Worm (Caenorhabditis elegans) whole organism, L1 larva: ENCODE data around the gene sox-4.

Experiments
- blmp-1 ChIP-seq: fragments of 150-350 bp; optimal IDR thresholded peaks from 2 replicates; lab custom pipeline; 2014; ENCODE audit warnings: missing biosample characterization, missing genetic modification characterization
- ceh-8 ChIP-seq: fragments of 200-800 bp; sonication (Bioruptor generic); optimal IDR thresholded peaks from 2 replicates; lab custom pipeline; 2018; ENCODE audit warnings: mild to moderate bottlenecking, missing genetic modification characterization, moderate library complexity, missing compliant biosample characterization
- ceh-90 ChIP-seq: sonication (generic microtip); optimal IDR thresholded peaks from 2 replicates; lab custom pipeline; 2016; ENCODE audit warnings: missing genetic modification characterization, missing compliant biosample characterization
- dsc-1 ChIP-seq: sonication (generic microtip); optimal IDR thresholded peaks from 2 replicates; lab custom pipeline; 2016; ENCODE audit warnings: mild to moderate bottlenecking, missing genetic modification characterization, missing compliant biosample characterization
- efl-1 ChIP-seq, 4 experiments: fragments of 150-350 bp; optimal IDR thresholded peaks in 3 of 4; peaks in 1 of 4; 1 replicate in 1 of 4; 2 replicates in 3 of 4; lab custom pipeline; 2014; ENCODE audit warnings: missing biosample characterization in 2 of 4, missing genetic modification characterization in 2 of 4, missing genetic modification reagents in 2 of 4
- efl-3 ChIP-seq: fragments of 200-800 bp; sonication (Bioruptor generic); optimal IDR thresholded peaks from 2 replicates; lab custom pipeline; 2018; ENCODE audit warnings: mild to moderate bottlenecking, missing genetic modification characterization, missing compliant biosample characterization
- egl-27 ChIP-seq, 2 experiments: fragments of 150-350 bp in 1 of 2; sonication (generic microtip); optimal IDR thresholded peaks; 3 replicates each; lab custom pipeline; 2017 to 2018; ENCODE audit warnings: missing biosample characterization in 2 of 2, missing genetic modification characterization in 2 of 2, missing genetic modification reagents in 2 of 2
- elt-2 ChIP-seq: sonication (generic microtip); optimal IDR thresholded peaks from 2 replicates; lab custom pipeline; 2016; ENCODE audit warnings: missing genetic modification characterization, mild to moderate bottlenecking, inconsistent platforms, missing compliant biosample characterization, missing genetic modification reagents
- elt-3 ChIP-seq, 6 experiments: fragments of 150-350 bp in 1 of 6; sonication (generic microtip); optimal IDR thresholded peaks; 2 replicates each; lab custom pipeline; 2017 to 2018; ENCODE audit warnings: missing biosample characterization in 6 of 6, missing genetic modification characterization in 6 of 6, inconsistent platforms in 1 of 6
- fkh-10 ChIP-seq: sonication (generic microtip); optimal IDR thresholded peaks from 2 replicates; lab custom pipeline; 2017; ENCODE audit warnings: missing biosample characterization, missing genetic modification reagents, missing genetic modification characterization
- grh-1 ChIP-seq: fragments of 200-800 bp; sonication (Bioruptor generic); IDR thresholded peaks from 2 replicates; pipeline ENCODE4 v1.3.6; 2022; ENCODE audit warnings: missing genetic modification reagents, missing genetic modification characterization, missing compliant biosample characterization
- hlh-17 ChIP-seq: fragments of 200-800 bp; sonication (Bioruptor generic); optimal IDR thresholded peaks from 2 replicates; lab custom pipeline; 2018; ENCODE audit warnings: missing genetic modification characterization, mild to moderate bottlenecking, missing compliant biosample characterization, moderate library complexity, borderline replicate concordance
- irx-1 ChIP-seq: sonication (generic microtip); optimal IDR thresholded peaks from 2 replicates; lab custom pipeline; 2016; ENCODE audit warnings: missing genetic modification characterization, missing compliant biosample characterization
- jun-1 ChIP-seq: fragments of 150-350 bp; optimal IDR thresholded peaks from 2 replicates; lab custom pipeline; 2014; ENCODE audit warnings: missing biosample characterization, missing genetic modification reagents, missing genetic modification characterization
- lin-14 ChIP-seq: fragments of 200-800 bp; sonication (Bioruptor generic); optimal IDR thresholded peaks from 2 replicates; lab custom pipeline; 2018; ENCODE audit warnings: mild to moderate bottlenecking, missing genetic modification characterization, moderate library complexity, missing compliant biosample characterization
- lsy-2 ChIP-seq, 2 experiments: fragments of 150-350 bp; optimal IDR thresholded peaks; 2 replicates each; lab custom pipeline; 2014; ENCODE audit warnings: missing biosample characterization in 2 of 2, missing genetic modification characterization in 2 of 2
- mdl-1 ChIP-seq, 2 experiments: fragments of 150-350 bp; optimal IDR thresholded peaks; 2 replicates each; lab custom pipeline; 2014 to 2017; ENCODE audit warnings: missing biosample characterization in 2 of 2, missing genetic modification characterization in 2 of 2, inconsistent platforms in 1 of 2
- mep-1 ChIP-seq: fragments of 150-350 bp; optimal IDR thresholded peaks from 2 replicates; lab custom pipeline; 2014; ENCODE audit warnings: missing biosample characterization, missing genetic modification characterization
- nhr-19 ChIP-seq: fragments of 200-800 bp; sonication (Bioruptor generic); conservative IDR thresholded peaks from 2 replicates; pipeline ENCODE4 v1.3.6; 2022; ENCODE audit warnings: missing genetic modification characterization, missing compliant biosample characterization
- nhr-20 ChIP-seq: sonication (generic microtip); optimal IDR thresholded peaks from 2 replicates; lab custom pipeline; 2016; ENCODE audit warnings: mild to moderate bottlenecking, missing genetic modification characterization, missing compliant biosample characterization
- nhr-71 ChIP-seq: sonication (generic microtip); optimal IDR thresholded peaks from 2 replicates; lab custom pipeline; 2016; ENCODE audit warnings: mild to moderate bottlenecking, missing genetic modification characterization, moderate library complexity, missing compliant biosample characterization
- pax-3 ChIP-seq: fragments of 200-800 bp; sonication (Bioruptor generic); optimal IDR thresholded peaks from 2 replicates; lab custom pipeline; 2018; ENCODE audit warnings: mild to moderate bottlenecking, missing genetic modification characterization, moderate library complexity, missing compliant biosample characterization
- rnt-1 ChIP-seq: sonication (generic microtip); optimal IDR thresholded peaks from 2 replicates; lab custom pipeline; 2016; ENCODE audit warnings: mild to moderate bottlenecking, missing genetic modification characterization, moderate library complexity, missing compliant biosample characterization
- skn-1 ChIP-seq: fragments of 150-350 bp; optimal IDR thresholded peaks from 2 replicates; lab custom pipeline; 2014; ENCODE audit warnings: missing biosample characterization, missing genetic modification characterization
- snu-23 ChIP-seq: sonication (generic microtip); optimal IDR thresholded peaks from 2 replicates; lab custom pipeline; 2016; ENCODE audit warnings: missing genetic modification characterization, missing compliant biosample characterization
- sox-4 ChIP-seq: sonication (generic microtip); optimal IDR thresholded peaks from 2 replicates; lab custom pipeline; 2016; ENCODE audit warnings: missing genetic modification characterization, missing compliant biosample characterization
- tlp-1 ChIP-seq: fragments of 150-350 bp; optimal IDR thresholded peaks from 2 replicates; lab custom pipeline; 2014; ENCODE audit warnings: missing biosample characterization, missing genetic modification characterization
- unc-130 ChIP-seq: fragments of 150-350 bp; optimal IDR thresholded peaks from 2 replicates; lab custom pipeline; 2017; ENCODE audit warnings: missing biosample characterization, missing genetic modification characterization, inconsistent platforms
- unc-62 ChIP-seq: fragments of 150-350 bp; optimal IDR thresholded peaks from 2 replicates; lab custom pipeline; 2014; ENCODE audit warnings: missing biosample characterization, missing genetic modification reagents, missing genetic modification characterization
- unc-98 ChIP-seq: fragments of 200-800 bp; sonication (Bioruptor generic); IDR thresholded peaks from 2 replicates; pipeline ENCODE4 v1.3.6; 2022; ENCODE audit warnings: missing genetic modification characterization, missing compliant biosample characterization
- zip-4 ChIP-seq: fragments of 200-800 bp; sonication (Bioruptor generic); optimal IDR thresholded peaks from 2 replicates; lab custom pipeline; 2018; ENCODE audit warnings: mild to moderate bottlenecking, missing genetic modification characterization, moderate library complexity, missing compliant biosample characterization
- ztf-4 ChIP-seq: fragments of 150-350 bp; optimal IDR thresholded peaks from 2 replicates; lab custom pipeline; 2014; ENCODE audit warnings: missing biosample characterization, missing genetic modification characterization

The sox-4 gene

ce11 chrX:3540861-3541260, 32.1 kb upstream of the sox-4 start (continued):
- no peak for TF ChIP-seq grh-1 (GFP tag; lab: Robert Waterston, UW)
- TF ChIP-seq jun-1 = no peak
- peak in 1 of 2 experiments; percentile 59 for TF ChIP-seq efl-1 (optimal IDR thresholded peaks at IDR 0.05; lab: Kevin White, UChicago)
- peak in 1 of 2 experiments; percentile 49 for TF ChIP-seq efl-1 (GFP tag; optimal IDR thresholded peaks at IDR 0.05 in 1 of 2; lab: Kevin White, UChicago)
- TF ChIP-seq lin-14 (GFP tag; lab: Kevin White, UChicago) = peak; percentile 79
- no peak for TF ChIP-seq tlp-1
- TF ChIP-seq elt-2 = no peak
- TF ChIP-seq unc-62 (GFP tag; lab: Kevin White, UChicago) = no peak
- TF ChIP-seq irx-1 (tag; lab: Kevin White, UChicago) = no peak
- no peak for TF ChIP-seq sox-4
- TF ChIP-seq pax-3 (tag; lab: Kevin White, UChicago) = no peak
- peak; percentile 30 for TF ChIP-seq nhr-71 (tag; lab: Kevin White, UChicago)
- peak; percentile 64 for TF ChIP-seq blmp-1 (tag; lab: Kevin White, UChicago)

ce11 chrX:3538067-3538466, 29.3 kb upstream of the sox-4 start:
- TF ChIP-seq efl-3 (GFP tag; lab: Kevin White, UChicago) (no peak), sox-4 (no peak), skn-1 (tag; lab: Kevin White, UChicago) (no peak), irx-1 (tag; lab: Kevin White, UChicago) (no peak)
- TF ChIP-seq, all 84 proteins: peak for 0

ce11 chrX:3537335-3537734, 28.5 kb upstream of the sox-4 start, which contains the start of gene gyg-1:
Gene gyg-1 (plus strand): TSS chrX:3537635.
- TF ChIP-seq mep-1 (tag; lab: Kevin White, UChicago) = no peak
- TF ChIP-seq egl-27 (tag; optimal IDR thresholded peaks at IDR 0.05; lab: Kevin White, UChicago) = no peak
- TF ChIP-seq zip-4 = no peak
- TF ChIP-seq unc-98 = no peak
- TF ChIP-seq ztf-4 (tag; lab: Kevin White, UChicago) = no peak

- TF ChIP-seq rnt-1 (tag; lab: Kevin White, UChicago) (peak; percentile 77), ceh-90 (tag; lab: Kevin White, UChicago) (no peak), blmp-1 (tag; lab: Kevin White, UChicago) (peak; percentile 46), elt-2 (no peak), nhr-20 (tag; lab: Kevin White, UChicago) (peak; percentile 12), hlh-17 (GFP tag; lab: Kevin White, UChicago) (no peak), elt-3 (tag; optimal IDR thresholded peaks at IDR 0.05; lab: Kevin White, UChicago) (no peak), ceh-8 (GFP tag; lab: Kevin White, UChicago) (no peak), dsc-1 (tag; lab: Kevin White, UChicago) (peak; percentile 15), nhr-71 (tag; lab: Kevin White, UChicago) (peak; percentile 61), snu-23 (GFP tag; lab: Kevin White, UChicago) (peak; percentile 32), unc-130 (tag; lab: Kevin White, UChicago) (peak; percentile 10), nhr-19 (GFP tag; lab: Robert Waterston, UW) (peak; percentile 46; the same call in 1 of the 2 replicates), lin-14 (GFP tag; lab: Kevin White, UChicago) (peak; percentile 75), lsy-2 (tag; optimal IDR thresholded peaks at IDR 0.05; lab: Kevin White, UChicago) (peak in 1 of 2 experiments; percentile 43), mdl-1 (tag; optimal IDR thresholded peaks at IDR 0.05; lab: Kevin White, UChicago) (peak in 1 of 2 experiments; percentile 19), irx-1 (tag; lab: Kevin White, UChicago) (no peak), fkh-10 (no peak), efl-1 (optimal IDR thresholded peaks at IDR 0.05; lab: Kevin White, UChicago) (no peak), efl-1 (GFP tag; optimal IDR thresholded peaks at IDR 0.05 in 1 of 2; lab: Kevin White, UChicago) (peak in 1 of 2 experiments; percentile 91)
Observed at ce11 chrX:3536302-3537251, 27.8 kb upstream of the sox-4 start.
